Worm (Caenorhabditis elegans) whole organism, L3 larva: ENCODE results near the gene srt-31.

Experiments used
- aly-2 ChIP-seq: fragments of 150-350 bp; optimal IDR thresholded peaks from 2 replicates; lab custom pipeline; 2014; ENCODE audit warnings: missing biosample characterization, missing genetic modification characterization
- ama-1 ChIP-seq: fragments of 150-350 bp; optimal IDR thresholded peaks from 2 replicates; lab custom pipeline; 2018
- elt-2 ChIP-seq: sonication (generic microtip); optimal IDR thresholded peaks from 2 replicates; lab custom pipeline; 2016; ENCODE audit warnings: missing genetic modification reagents, mild to moderate bottlenecking, missing genetic modification characterization, missing compliant biosample characterization
- nhr-28 ChIP-seq: fragments of 150-350 bp; optimal IDR thresholded peaks from 2 replicates; lab custom pipeline; 2014; ENCODE audit warnings: missing biosample characterization, missing genetic modification characterization
- nhr-43 ChIP-seq: sonication (generic microtip); optimal IDR thresholded peaks from 2 replicates; lab custom pipeline; 2016; ENCODE audit warnings: mild to moderate bottlenecking, missing genetic modification characterization, missing compliant biosample characterization; ENCODE audit not compliant: poor library complexity, severe bottlenecking
- skn-1 ChIP-seq: fragments of 150-350 bp; optimal IDR thresholded peaks from 2 replicates; lab custom pipeline; 2014; ENCODE audit warnings: missing biosample characterization, missing genetic modification characterization
- tbx-2 ChIP-seq: sonication (generic microtip); optimal IDR thresholded peaks from 2 replicates; lab custom pipeline; 2016; ENCODE audit warnings: mild to moderate bottlenecking, missing genetic modification characterization, missing compliant biosample characterization

DNA sequence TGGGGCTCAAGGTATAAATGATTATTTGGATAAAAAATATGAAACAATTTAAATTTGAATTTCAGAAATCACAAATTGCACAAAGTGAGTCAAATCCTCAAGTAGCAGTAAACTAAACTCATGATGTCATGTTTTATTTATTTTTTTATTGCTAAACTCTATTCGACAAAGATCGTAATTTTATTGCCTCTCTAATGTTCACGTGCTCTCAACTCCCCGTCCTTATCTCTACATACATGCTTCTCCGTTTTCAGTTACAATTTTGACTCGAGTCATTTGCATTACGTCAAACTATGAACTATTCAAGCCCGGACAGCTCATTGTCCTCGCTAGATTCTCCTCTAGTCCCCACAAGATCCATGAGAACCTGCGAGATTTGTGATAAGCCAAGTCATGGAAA, 1.8 kb downstream of the srt-31 start, which contains the start of gene nhr-99:
- TF ChIP-seq skn-1 (tag; lab: Kevin White, UChicago) (no peak), tbx-2 (tag; lab: Kevin White, UChicago) (no peak), nhr-28 (tag; lab: Kevin White, UChicago) (no peak), aly-2 (tag; lab: Kevin White, UChicago) (no peak), elt-2 (tag; lab: Kevin White, UChicago) (peak; percentile 73), ama-1 (lab: Kevin White, UChicago) (no peak), nhr-43 (tag; lab: Kevin White, UChicago) (no peak)
